Fruit fly (Drosophila melanogaster) whole organism, embryonic: ENCODE measurements around the gene Mrtf.

Experiments used
- CG10147 ChIP-seq: fragments of 200-800 bp; sonication (Bioruptor generic); optimal IDR thresholded peaks from 2 replicates; lab custom pipeline; 2019; ENCODE audit warnings: missing biosample characterization, mild to moderate bottlenecking, missing genetic modification characterization, moderate library complexity
- CG1024 ChIP-seq: fragments of 200-800 bp; sonication (Bioruptor generic); IDR thresholded peaks from 2 replicates; pipeline ENCODE4 v1.3.6; 2022; ENCODE audit warnings: missing biosample characterization, missing genetic modification characterization
- CG11695 ChIP-seq: fragments of 200-800 bp; sonication (Bioruptor generic); IDR thresholded peaks from 3 replicates; pipeline ENCODE4 v1.3.6; 2022; ENCODE audit warnings: missing biosample characterization, missing genetic modification characterization
- CG14860 ChIP-seq: fragments of 200-800 bp; sonication (Bioruptor generic); IDR thresholded peaks from 3 replicates; pipeline ENCODE4 v1.3.6; 2022; ENCODE audit warnings: missing biosample characterization, missing genetic modification characterization; ENCODE audit not compliant: partially characterized antibody
- CG17612 ChIP-seq: fragments of 200-800 bp; sonication (Bioruptor generic); IDR thresholded peaks from 2 replicates; pipeline ENCODE4 v1.3.6; 2022; ENCODE audit warnings: missing biosample characterization, missing genetic modification characterization
- CG18599 ChIP-seq: fragments of 200-800 bp; sonication (Bioruptor generic); optimal IDR thresholded peaks from 3 replicates; lab custom pipeline; 2017; ENCODE audit warnings: missing biosample characterization, missing genetic modification characterization, mild to moderate bottlenecking, moderate library complexity, missing genetic modification reagents
- CG18619 ChIP-seq: fragments of 200-800 bp; sonication (Bioruptor generic); optimal IDR thresholded peaks from 3 replicates; lab custom pipeline; 2017; ENCODE audit warnings: missing biosample characterization, mild to moderate bottlenecking, missing genetic modification characterization
- CG2116 ChIP-seq: fragments of 200-800 bp; sonication (Bioruptor generic); optimal IDR thresholded peaks from 3 replicates; lab custom pipeline; 2018; ENCODE audit warnings: missing biosample characterization, mild to moderate bottlenecking, missing genetic modification characterization
- CG2129 ChIP-seq: fragments of 200-800 bp; sonication (Bioruptor generic); IDR thresholded peaks from 2 replicates; pipeline ENCODE4 v1.3.6; 2022; ENCODE audit warnings: missing biosample characterization, missing genetic modification characterization; ENCODE audit not compliant: partially characterized antibody
- CG2678 ChIP-seq: fragments of 200-800 bp; sonication (Bioruptor generic); optimal IDR thresholded peaks from 3 replicates; lab custom pipeline; 2019; ENCODE audit warnings: missing biosample characterization, mild to moderate bottlenecking, missing genetic modification characterization, moderate library complexity
- CG33557 ChIP-seq: fragments of 200-800 bp; sonication (Bioruptor generic); optimal IDR thresholded peaks from 2 replicates; lab custom pipeline; 2019; ENCODE audit warnings: missing biosample characterization, mild to moderate bottlenecking, missing genetic modification characterization, moderate library complexity
- CG3847 ChIP-seq: fragments of 200-800 bp; sonication (Bioruptor generic); IDR thresholded peaks from 2 replicates; pipeline ENCODE4 v1.3.6; 2022; ENCODE audit warnings: missing biosample characterization, missing genetic modification characterization
- CG4360 ChIP-seq: fragments of 200-800 bp; sonication (Bioruptor generic); IDR thresholded peaks from 2 replicates; pipeline ENCODE4 v1.3.6; 2022; ENCODE audit warnings: missing biosample characterization, missing genetic modification characterization
- CG5180 ChIP-seq: fragments of 200-800 bp; sonication (Bioruptor generic); optimal IDR thresholded peaks from 3 replicates; lab custom pipeline; 2017; ENCODE audit warnings: missing biosample characterization, missing genetic modification characterization, mild to moderate bottlenecking, moderate library complexity, missing genetic modification reagents
- CG6272 ChIP-seq: fragments of 200-800 bp; sonication (Bioruptor generic); IDR thresholded peaks from 2 replicates; pipeline ENCODE4 v1.3.6; 2022; ENCODE audit warnings: missing biosample characterization, missing genetic modification characterization
- CG6654 ChIP-seq: fragments of 200-800 bp; sonication (Bioruptor generic); optimal IDR thresholded peaks from 2 replicates; lab custom pipeline; 2017; ENCODE audit warnings: missing biosample characterization, mild to moderate bottlenecking, missing genetic modification characterization
- CG6689 ChIP-seq: fragments of 200-800 bp; sonication (Bioruptor generic); IDR thresholded peaks from 2 replicates; pipeline ENCODE4 v1.3.6; 2022; ENCODE audit warnings: missing biosample characterization, missing genetic modification characterization
- CG7786 ChIP-seq: fragments of 200-800 bp; sonication (Bioruptor generic); optimal IDR thresholded peaks from 2 replicates; lab custom pipeline; 2016; ENCODE audit warnings: missing biosample characterization, missing genetic modification characterization
- CG8924 ChIP-seq: fragments of 200-800 bp; optimal IDR thresholded peaks from 3 replicates; lab custom pipeline; 2019; ENCODE audit warnings: missing biosample characterization, mild to moderate bottlenecking, missing genetic modification characterization, moderate library complexity
- CrebB ChIP-seq: fragments of 200-800 bp; sonication (Bioruptor generic); optimal IDR thresholded peaks from 3 replicates; lab custom pipeline; 2018; ENCODE audit warnings: missing biosample characterization, mild to moderate bottlenecking, missing genetic modification characterization
- D19A ChIP-seq: fragments of 200-800 bp; optimal IDR thresholded peaks from 3 replicates; lab custom pipeline; 2019; ENCODE audit warnings: missing biosample characterization, mild to moderate bottlenecking, missing genetic modification characterization, moderate library complexity
- Dp ChIP-seq: fragments of 200-800 bp; sonication (Bioruptor generic); optimal IDR thresholded peaks from 2 replicates; lab custom pipeline; 2018; ENCODE audit warnings: missing biosample characterization, mild to moderate bottlenecking, missing genetic modification characterization, moderate library complexity
- HHEX ChIP-seq: fragments of 200-800 bp; sonication (Bioruptor generic); optimal IDR thresholded peaks from 3 replicates; lab custom pipeline; 2017; ENCODE audit warnings: missing biosample characterization, mild to moderate bottlenecking, missing genetic modification characterization, missing genetic modification reagents
- HLHmδ ChIP-seq: fragments of 200-800 bp; sonication (Bioruptor generic); optimal IDR thresholded peaks from 2 replicates; lab custom pipeline; 2018; ENCODE audit warnings: missing biosample characterization, mild to moderate bottlenecking, missing genetic modification characterization, moderate library complexity
- Hey ChIP-seq: fragments of 200-800 bp; sonication (Bioruptor generic); optimal IDR thresholded peaks from 3 replicates; lab custom pipeline; 2018; ENCODE audit warnings: missing biosample characterization, mild to moderate bottlenecking, missing genetic modification characterization
- Hmx ChIP-seq: fragments of 200-800 bp; sonication (Bioruptor generic); optimal IDR thresholded peaks from 2 replicates; lab custom pipeline; 2016; ENCODE audit warnings: missing biosample characterization, missing genetic modification characterization
- Hr39 ChIP-seq: fragments of >200 bp; optimal IDR thresholded peaks from 2 replicates; lab custom pipeline; 2017
- Hsf ChIP-seq: fragments of 200-800 bp; sonication (Bioruptor generic); optimal IDR thresholded peaks from 3 replicates; lab custom pipeline; 2016; ENCODE audit warnings: missing biosample characterization, missing genetic modification characterization
- Mes4 ChIP-seq: fragments of 200-800 bp; sonication (Bioruptor generic); optimal IDR thresholded peaks from 2 replicates; lab custom pipeline; 2016; ENCODE audit warnings: missing biosample characterization, missing genetic modification characterization
- Nf-YB ChIP-seq: fragments of 200-800 bp; sonication (Bioruptor generic); optimal IDR thresholded peaks from 3 replicates; lab custom pipeline; 2019; ENCODE audit warnings: missing biosample characterization, mild to moderate bottlenecking, missing genetic modification characterization, moderate library complexity
- TFAM ChIP-seq: fragments of 200-800 bp; sonication (Bioruptor generic); optimal IDR thresholded peaks from 2 replicates; lab custom pipeline; 2017; ENCODE audit warnings: missing biosample characterization, missing genetic modification characterization, inconsistent platforms
- Xbp1 ChIP-seq: fragments of 200-800 bp; sonication (Bioruptor generic); optimal IDR thresholded peaks from 3 replicates; lab custom pipeline; 2016; ENCODE audit warnings: missing biosample characterization, mild to moderate bottlenecking, missing genetic modification characterization
- YL-1 ChIP-seq: fragments of 200-800 bp; sonication (Bioruptor generic); optimal IDR thresholded peaks from 3 replicates; lab custom pipeline; 2017; ENCODE audit warnings: missing biosample characterization, mild to moderate bottlenecking, missing genetic modification characterization
- ato ChIP-seq: fragments of 200-800 bp; sonication (Bioruptor generic); IDR thresholded peaks from 2 replicates; pipeline ENCODE4 v1.3.6; 2022; ENCODE audit warnings: missing biosample characterization, missing genetic modification characterization; ENCODE audit not compliant: partially characterized antibody
- bcd ChIP-seq: fragments of 200-800 bp; sonication (Bioruptor generic); optimal IDR thresholded peaks from 2 replicates; lab custom pipeline; 2017; ENCODE audit warnings: missing biosample characterization, mild to moderate bottlenecking, missing genetic modification characterization
- br ChIP-seq: fragments of >200 bp; optimal IDR thresholded peaks from 2 replicates; lab custom pipeline; 2017
- crp ChIP-seq, 2 experiments: fragments of 200-800 bp; sonication (Bioruptor generic); optimal IDR thresholded peaks; 2 replicates in 1 of 2; 3 replicates in 1 of 2; lab custom pipeline; 2017; ENCODE audit warnings: missing biosample characterization in 2 of 2, missing genetic modification characterization in 2 of 2, mild to moderate bottlenecking in 1 of 2, moderate library complexity in 1 of 2
- ems ChIP-seq: fragments of 200-800 bp; sonication (Bioruptor generic); optimal IDR thresholded peaks from 3 replicates; lab custom pipeline; 2016; ENCODE audit warnings: missing biosample characterization, missing genetic modification characterization
- esg ChIP-seq: fragments of 200-800 bp; sonication (Bioruptor generic); conservative IDR thresholded peaks from 2 replicates; pipeline ENCODE4 v1.3.6; 2022; ENCODE audit warnings: missing biosample characterization, missing genetic modification characterization
- ftz-f1 ChIP-seq: fragments of 200-800 bp; sonication (Bioruptor generic); optimal IDR thresholded peaks from 2 replicates; lab custom pipeline; 2016; ENCODE audit warnings: missing biosample characterization, missing genetic modification characterization
- gsb ChIP-seq: fragments of 200-800 bp; sonication (Bioruptor generic); IDR thresholded peaks from 2 replicates; pipeline ENCODE4 v1.3.6; 2022; ENCODE audit warnings: missing biosample characterization, missing genetic modification characterization
- h ChIP-seq: fragments of >200 bp; optimal IDR thresholded peaks from 2 replicates; lab custom pipeline; 2017
- jumu ChIP-seq: fragments of 200-800 bp; sonication (Bioruptor generic); optimal IDR thresholded peaks from 3 replicates; lab custom pipeline; 2016; ENCODE audit warnings: missing biosample characterization, missing genetic modification characterization
- klu ChIP-seq: fragments of 200-800 bp; sonication (Bioruptor generic); IDR thresholded peaks from 2 replicates; pipeline ENCODE4 v1.3.6; 2022; ENCODE audit warnings: missing biosample characterization, missing genetic modification characterization
- lab ChIP-seq: fragments of 200-800 bp; sonication (Bioruptor generic); optimal IDR thresholded peaks from 3 replicates; lab custom pipeline; 2017; ENCODE audit warnings: missing biosample characterization, missing genetic modification characterization, mild to moderate bottlenecking, moderate library complexity, missing genetic modification reagents
- pnt ChIP-seq: fragments of 200-800 bp; sonication (Bioruptor generic); optimal IDR thresholded peaks from 3 replicates; lab custom pipeline; 2016; ENCODE audit warnings: missing biosample characterization, missing genetic modification characterization
- psq ChIP-seq: fragments of 200-800 bp; sonication (Bioruptor generic); optimal IDR thresholded peaks from 2 replicates; lab custom pipeline; 2017; ENCODE audit warnings: missing biosample characterization, missing genetic modification characterization
- ranshi ChIP-seq: fragments of 200-800 bp; sonication (Bioruptor generic); IDR thresholded peaks from 2 replicates; pipeline ENCODE4 v1.3.6; 2022; ENCODE audit warnings: missing biosample characterization, missing genetic modification characterization
- schlank ChIP-seq: fragments of 200-800 bp; sonication (Bioruptor generic); optimal IDR thresholded peaks from 2 replicates; lab custom pipeline; 2018; ENCODE audit warnings: missing biosample characterization, mild to moderate bottlenecking, missing genetic modification characterization
- shn ChIP-seq: fragments of 200-800 bp; sonication (Bioruptor generic); optimal IDR thresholded peaks from 3 replicates; lab custom pipeline; 2016; ENCODE audit warnings: missing biosample characterization, missing genetic modification characterization
- sob ChIP-seq: fragments of 200-800 bp; sonication (Bioruptor generic); IDR thresholded peaks from 2 replicates; pipeline ENCODE4 v1.3.6; 2022; ENCODE audit warnings: missing biosample characterization, missing genetic modification characterization
- zen2 ChIP-seq: fragments of 200-800 bp; sonication (Bioruptor generic); IDR thresholded peaks from 3 replicates; pipeline ENCODE4 v1.3.6; 2022; ENCODE audit warnings: missing biosample characterization, missing genetic modification characterization; ENCODE audit not compliant: partially characterized antibody

Mrtf gene

dm6 chr3L:2799110-2799618 lies 32.8 kb upstream of the Mrtf start (continued):
- TF ChIP-seq CG11695 (GFP tag; lab: Robert Waterston, UW) (peak; percentile 33; the same call in 1 of the 3 replicates), CG6272 (GFP tag; lab: Robert Waterston, UW) (no peak), TFAM (GFP tag; lab: Kevin White, UChicago) (no peak), CG10147 (peak; percentile 53), HLHmδ (GFP tag; lab: Kevin White, UChicago) (peak; percentile 26), ems (no peak), klu (GFP tag; lab: Robert Waterston, UW) (no peak), CG17612 (GFP tag; lab: Robert Waterston, UW) (no peak), jumu (GFP tag; lab: Kevin White, UChicago) (no peak), Hmx (GFP tag; lab: Kevin White, UChicago) (no peak), CG3847 (GFP tag; lab: Robert Waterston, UW) (no peak), CG2129 (GFP tag; lab: Robert Waterston, UW) (no peak), D19A (tag; lab: Kevin White, UChicago) (peak; percentile 97), CrebB (tag; lab: Kevin White, UChicago) (peak; percentile 73), lab (GFP tag; lab: Kevin White, UChicago) (peak; percentile 75), Hr39 (no peak), schlank (tag; lab: Kevin White, UChicago) (peak; percentile 32), CG18619 (GFP tag; lab: Kevin White, UChicago) (peak; percentile 0), CG1024 (GFP tag; lab: Robert Waterston, UW) (no peak), CG8924 (peak; percentile 65), Mes4 (GFP tag; lab: Kevin White, UChicago) (no peak), ftz-f1 (GFP tag; lab: Kevin White, UChicago) (peak; percentile 78), CG33557 (GFP tag; lab: Kevin White, UChicago) (peak; percentile 51), CG2116 (GFP tag; lab: Kevin White, UChicago) (peak; percentile 6), esg (0 out of 2 replicates have a peak, but pooled peaks have one; percentile 8), Xbp1 (GFP tag; lab: Kevin White, UChicago) (peak; percentile 19), Dp (GFP tag; lab: Kevin White, UChicago) (no peak), shn (no peak), CG5180 (GFP tag; lab: Kevin White, UChicago) (peak; percentile 27), CG2678 (tag; lab: Kevin White, UChicago) (peak; percentile 80), br (lab: Kevin White, UChicago) (no peak), crp (GFP tag; optimal IDR thresholded peaks at IDR 0.05; lab: Kevin White, UChicago) (no peak), CG14860 (GFP tag; lab: Robert Waterston, UW) (no peak), ato (no peak), pnt (no peak), Hsf (no peak), psq (GFP tag; lab: Kevin White, UChicago) (no peak), zen2 (GFP tag; lab: Robert Waterston, UW) (no peak), CG18599 (peak; percentile 59), CG6689 (GFP tag; lab: Robert Waterston, UW) (no peak), CG7786 (GFP tag; lab: Kevin White, UChicago) (no peak), HHEX (GFP tag; lab: Kevin White, UChicago) (peak; percentile 46), bcd (GFP tag; lab: Kevin White, UChicago) (peak; percentile 48), gsb (GFP tag; lab: Robert Waterston, UW) (no peak), sob (GFP tag; lab: Robert Waterston, UW) (peak; percentile 11), CG4360 (GFP tag; lab: Robert Waterston, UW) (no peak), YL-1 (GFP tag; lab: Kevin White, UChicago) (peak; percentile 22), ranshi (GFP tag; lab: Robert Waterston, UW) (no peak), Hey (peak; percentile 51), CG6654 (GFP tag; lab: Kevin White, UChicago) (no peak), Nf-YB (peak; percentile 13), h (lab: Kevin White, UChicago) (no peak)
